Worm (Caenorhabditis elegans) whole organism, L4 larva: Measurements from ENCODE around the gene R09H10.5.

ENCODE experiments used
- F37D6.2 ChIP-seq: sonication (generic microtip); optimal IDR thresholded peaks from 2 replicates; lab custom pipeline; 2016; ENCODE audit warnings: mild to moderate bottlenecking, missing genetic modification characterization, missing compliant biosample characterization
- T20F7.1 ChIP-seq: fragments of 200-800 bp; sonication (Bioruptor generic); optimal IDR thresholded peaks from 2 replicates; lab custom pipeline; 2018; ENCODE audit warnings: mild to moderate bottlenecking, missing genetic modification characterization, missing compliant biosample characterization
- Y105C5A.15 ChIP-seq: fragments of 200-800 bp; sonication (Bioruptor generic); IDR thresholded peaks from 2 replicates; pipeline ENCODE4 v1.3.6; 2022; ENCODE audit warnings: missing genetic modification characterization, missing compliant biosample characterization
- ZK546.5 ChIP-seq, 2 experiments: sonication (generic microtip); optimal IDR thresholded peaks; 2 replicates each; lab custom pipeline; 2017; ENCODE audit warnings: missing biosample characterization in 2 of 2, missing genetic modification characterization in 2 of 2
- ceh-44 ChIP-seq: fragments of 200-800 bp; sonication (Bioruptor generic); IDR thresholded peaks from 2 replicates; pipeline ENCODE4 v1.3.6; 2022; ENCODE audit warnings: missing genetic modification reagents, missing genetic modification characterization, missing compliant biosample characterization
- ceh-82 ChIP-seq: sonication (generic microtip); optimal IDR thresholded peaks from 2 replicates; lab custom pipeline; 2017; ENCODE audit warnings: missing biosample characterization, missing genetic modification characterization
- cey-2 ChIP-seq: sonication (generic microtip); optimal IDR thresholded peaks from 3 replicates; lab custom pipeline; 2017; ENCODE audit warnings: missing genetic modification characterization, mild to moderate bottlenecking, missing compliant biosample characterization, antibody characterized with exemption, borderline replicate concordance; ENCODE audit not compliant: insufficient read depth
- ctbp-1 ChIP-seq: fragments of 200-800 bp; sonication (Bioruptor generic); IDR thresholded peaks from 2 replicates; pipeline ENCODE4 v1.3.6; 2022; ENCODE audit warnings: missing genetic modification reagents, missing genetic modification characterization, missing compliant biosample characterization
- daf-16 ChIP-seq, 3 experiments: sonication (generic microtip); optimal IDR thresholded peaks; 2 replicates each; lab custom pipeline; 2016 to 2017; ENCODE audit warnings: missing genetic modification characterization in 3 of 3, missing genetic modification reagents in 3 of 3, mild to moderate bottlenecking in 2 of 3, missing compliant biosample characterization in 2 of 3, missing biosample characterization in 1 of 3, moderate library complexity in 1 of 3
- dmd-6 ChIP-seq: fragments of 200-800 bp; sonication (Bioruptor generic); IDR thresholded peaks from 2 replicates; pipeline ENCODE4 v1.3.6; 2022; ENCODE audit warnings: missing genetic modification reagents, missing genetic modification characterization, missing compliant biosample characterization
- dmd-9 ChIP-seq: fragments of 200-800 bp; sonication (Bioruptor generic); IDR thresholded peaks from 2 replicates; pipeline ENCODE4 v1.3.6; 2022; ENCODE audit warnings: missing genetic modification reagents, missing genetic modification characterization, missing compliant biosample characterization
- dpl-1 ChIP-seq: fragments of 150-350 bp; optimal IDR thresholded peaks from 2 replicates; lab custom pipeline; 2014; ENCODE audit warnings: missing biosample characterization, missing genetic modification reagents, missing genetic modification characterization
- egl-27 ChIP-seq: sonication (generic microtip); optimal IDR thresholded peaks from 3 replicates; lab custom pipeline; 2017; ENCODE audit warnings: missing biosample characterization, missing genetic modification reagents, missing genetic modification characterization
- hlh-11 ChIP-seq: fragments of 200-800 bp; sonication (Bioruptor generic); optimal IDR thresholded peaks from 2 replicates; lab custom pipeline; 2018; ENCODE audit warnings: mild to moderate bottlenecking, missing genetic modification characterization, missing compliant biosample characterization
- hlh-30 ChIP-seq: sonication (generic microtip); optimal IDR thresholded peaks from 2 replicates; lab custom pipeline; 2017; ENCODE audit warnings: antibody characterized with exemption, mild to moderate bottlenecking, missing genetic modification characterization, missing compliant biosample characterization; ENCODE audit not compliant: insufficient read depth
- hmg-1.1 ChIP-seq: fragments of 200-800 bp; sonication (Bioruptor generic); IDR thresholded peaks from 2 replicates; pipeline ENCODE4 v1.3.6; 2022; ENCODE audit warnings: missing genetic modification reagents, missing genetic modification characterization, missing compliant biosample characterization
- lin-13 ChIP-seq: fragments of 150-350 bp; optimal IDR thresholded peaks from 2 replicates; lab custom pipeline; 2014; ENCODE audit warnings: missing biosample characterization, missing genetic modification reagents, missing genetic modification characterization
- lin-38 ChIP-seq: fragments of 200-800 bp; sonication (Bioruptor generic); IDR thresholded peaks from 2 replicates; pipeline ENCODE4 v1.3.6; 2022; ENCODE audit warnings: missing genetic modification reagents, missing genetic modification characterization, missing compliant biosample characterization
- mxl-2 ChIP-seq: fragments of 200-800 bp; sonication (Bioruptor generic); conservative IDR thresholded peaks from 2 replicates; pipeline ENCODE4 v1.3.6; 2022; ENCODE audit warnings: missing genetic modification reagents, missing genetic modification characterization, missing compliant biosample characterization
- mxl-3 ChIP-seq: fragments of 200-800 bp; sonication (Bioruptor generic); optimal IDR thresholded peaks from 2 replicates; lab custom pipeline; 2018; ENCODE audit warnings: mild to moderate bottlenecking, missing genetic modification characterization, missing compliant biosample characterization
- nhr-10 ChIP-seq: fragments of 150-350 bp; optimal IDR thresholded peaks from 2 replicates; lab custom pipeline; 2014; ENCODE audit warnings: missing biosample characterization, missing genetic modification characterization
- nhr-102 ChIP-seq: sonication (generic microtip); optimal IDR thresholded peaks from 2 replicates; lab custom pipeline; 2016; ENCODE audit warnings: mild to moderate bottlenecking, missing genetic modification characterization, moderate library complexity, missing compliant biosample characterization
- nhr-28 ChIP-seq: fragments of 150-350 bp; optimal IDR thresholded peaks from 2 replicates; lab custom pipeline; 2014; ENCODE audit warnings: missing biosample characterization, missing genetic modification characterization
- nhr-48 ChIP-seq: sonication (generic microtip); optimal IDR thresholded peaks from 2 replicates; lab custom pipeline; 2016; ENCODE audit warnings: mild to moderate bottlenecking, missing genetic modification characterization, missing compliant biosample characterization
- nhr-76 ChIP-seq: fragments of 150-350 bp; optimal IDR thresholded peaks from 2 replicates; lab custom pipeline; 2014; ENCODE audit warnings: missing biosample characterization, missing genetic modification characterization
- nhr-77 ChIP-seq: fragments of 150-350 bp; optimal IDR thresholded peaks from 2 replicates; lab custom pipeline; 2014; ENCODE audit warnings: missing biosample characterization, missing genetic modification characterization
- pha-4 ChIP-seq, 2 experiments: fragments of 150-350 bp in 1 of 2; fragments of 200-800 bp in 1 of 2; sonication (Bioruptor generic) in 1 of 2; IDR thresholded peaks in 1 of 2; optimal IDR thresholded peaks in 1 of 2; 2 replicates each; pipeline versions ENCODE4 v1.3.6 to Lab custom; 2014 to 2022; ENCODE audit warnings: missing genetic modification characterization in 2 of 2, missing genetic modification reagents in 2 of 2, missing biosample characterization in 1 of 2, missing compliant biosample characterization in 1 of 2
- pqm-1 ChIP-seq: sonication (generic microtip); optimal IDR thresholded peaks from 2 replicates; lab custom pipeline; 2017; ENCODE audit warnings: missing biosample characterization, missing genetic modification characterization
- unc-130 ChIP-seq: sonication (generic microtip); optimal IDR thresholded peaks from 2 replicates; lab custom pipeline; 2016; ENCODE audit warnings: missing genetic modification reagents, missing genetic modification characterization, missing compliant biosample characterization
- unc-62 ChIP-seq, 3 experiments: fragments of 150-350 bp in 1 of 3; sonication (generic microtip); optimal IDR thresholded peaks in 2 of 3; peaks in 1 of 3; 1 replicate in 1 of 3; 2 replicates in 2 of 3; lab custom pipeline; 2014 to 2017; ENCODE audit warnings: missing biosample characterization in 3 of 3, missing genetic modification characterization in 3 of 3, missing genetic modification reagents in 3 of 3, missing genotype in 1 of 3
- vab-7 ChIP-seq: fragments of 200-800 bp; sonication (Bioruptor generic); IDR thresholded peaks from 2 replicates; pipeline ENCODE4 v1.3.6; 2022; ENCODE audit warnings: missing genetic modification reagents, missing genetic modification characterization, missing compliant biosample characterization
- zfp-3 ChIP-seq: fragments of 200-800 bp; sonication (Bioruptor generic); conservative IDR thresholded peaks from 2 replicates; pipeline ENCODE4 v1.3.6; 2022; ENCODE audit warnings: missing genetic modification reagents, missing genetic modification characterization, missing compliant biosample characterization

The R09H10.5 gene

ce11 chrIV:10620811-10621210, 7.8 kb downstream of the R09H10.5 start, which contains the start of gene R09H10.7:
TSS of gene R09H10.7 (plus strand) at chrIV:10621111.
- no peak for TF ChIP-seq F37D6.2 (tag; lab: Kevin White, UChicago)
- 0 out of 2 replicates have a peak, but pooled peaks have one; percentile 33 for TF ChIP-seq zfp-3 (GFP tag; lab: Robert Waterston, UW)

ce11 chrIV:10617099-10617498, 11.5 kb downstream of the R09H10.5 start:
- TF ChIP-seq hlh-30 (tag; lab: Kevin White, UChicago) (peak; percentile 19), cey-2 (tag; lab: Kevin White, UChicago) (peak; percentile 2), lin-38 (no peak), unc-62 (GFP tag; optimal IDR thresholded peaks at IDR 0.05 in 1 of 2; lab: Kevin White, UChicago) (peak in 1 of 2 experiments; percentile 92), unc-62 (tag; optimal IDR thresholded peaks at IDR 0.05; lab: Kevin White, UChicago) (no peak)
- TF ChIP-seq, all 104 proteins: peak for 3

ce11 chrIV:10616366-10616765, 12.3 kb downstream of the R09H10.5 start:
- TF ChIP-seq unc-62 (GFP tag; optimal IDR thresholded peaks at IDR 0.05 in 1 of 2; lab: Kevin White, UChicago) = peak in 1 of 2 experiments; percentile 78
- TF ChIP-seq unc-62 (tag; optimal IDR thresholded peaks at IDR 0.05; lab: Kevin White, UChicago) = no peak
- TF ChIP-seq hmg-1.1 (GFP tag; lab: Robert Waterston, UW) = no peak
- TF ChIP-seq F37D6.2 (tag; lab: Kevin White, UChicago) = no peak
- TF ChIP-seq T20F7.1 (GFP tag; lab: Kevin White, UChicago) = no peak
- TF ChIP-seq egl-27 (tag; lab: Kevin White, UChicago) = no peak
- no peak for TF ChIP-seq lin-13 (GFP tag; lab: Kevin White, UChicago)
- peak; percentile 37 for TF ChIP-seq mxl-3 (GFP tag; lab: Kevin White, UChicago)
- TF ChIP-seq, all 104 proteins: peak for 2

ce11 chrIV:10614918-10615477, 13.6 kb downstream of the R09H10.5 start, which contains the start of gene ptr-14:
TSS of gene ptr-14 (plus strand) at chrIV:10615427.
- TF ChIP-seq ctbp-1 = no peak
- TF ChIP-seq hlh-11 = peak; percentile 41
- TF ChIP-seq nhr-28 = peak; percentile 3
- no peak for TF ChIP-seq nhr-48 (tag; lab: Kevin White, UChicago)
- TF ChIP-seq, all 104 proteins: peak for 2

- TF ChIP-seq vab-7 (GFP tag; lab: Robert Waterston, UW) (no peak), dmd-9 (GFP tag; lab: Robert Waterston, UW) (no peak), lin-38 (no peak), unc-130 (GFP tag; lab: Kevin White, UChicago) (no peak), lin-13 (GFP tag; lab: Kevin White, UChicago) (no peak), daf-16 (GFP tag; optimal IDR thresholded peaks at IDR 0.05; lab: Kevin White, UChicago) (no peak), daf-16 (tag; optimal IDR thresholded peaks at IDR 0.05; lab: Kevin White, UChicago) (no peak), ceh-82 (tag; lab: Kevin White, UChicago) (no peak), pha-4 (GFP tag; IDR thresholded peaks at IDR 0.05; lab: Robert Waterston, UW) (no peak), pha-4 (tag; optimal IDR thresholded peaks at IDR 0.05; lab: Kevin White, UChicago) (no peak), ZK546.5 (tag; optimal IDR thresholded peaks at IDR 0.05; lab: Kevin White, UChicago) (no peak), dpl-1 (no peak), nhr-28 (no peak), nhr-102 (tag; lab: Kevin White, UChicago) (no peak), nhr-77 (no peak), nhr-10 (tag; lab: Kevin White, UChicago) (no peak)
These were observed 16.3 kb downstream of the R09H10.5 start for ce11 chrIV:10612281-10612680.

ce11 chrIV:10609920-10610319, 18.7 kb downstream of the R09H10.5 start:
- no peak for TF ChIP-seq Y105C5A.15 (GFP tag; lab: Robert Waterston, UW)
- peak; percentile 11; the same call in 1 of the 2 replicates for TF ChIP-seq dmd-6 (GFP tag; lab: Robert Waterston, UW)
- no peak for TF ChIP-seq ctbp-1
- TF ChIP-seq ZK546.5 (tag; optimal IDR thresholded peaks at IDR 0.05; lab: Kevin White, UChicago) = no peak
- TF ChIP-seq nhr-76 (tag; lab: Kevin White, UChicago) = peak; percentile 39
- TF ChIP-seq mxl-2 (GFP tag; lab: Robert Waterston, UW) = no peak
- no peak for TF ChIP-seq ceh-44 (GFP tag; lab: Robert Waterston, UW)
- TF ChIP-seq nhr-28 = peak; percentile 48
- no peak for TF ChIP-seq pqm-1
